Fruit fly (Drosophila melanogaster): ENCODE data around the gene bnk.

The bnk gene

dm6 chr3R:31220456-31221336 lies 27.5 kb downstream of the bnk start, which contains the start of gene CG12054 (continued):
- TF ChIP-seq btn (GFP tag; optimal IDR thresholded peaks at IDR 0.05) (no peak), CG2875 (GFP tag; optimal IDR thresholded peaks at IDR 0.05) (no peak), fd64A (GFP tag; optimal IDR thresholded peaks at IDR 0.05) (no peak), Opbp (GFP tag; IDR thresholded peaks at IDR 0.05; ENCODE audit: partially characterized antibody) (no peak), crp (GFP tag; optimal IDR thresholded peaks at IDR 0.05) (no peak), CG10543 (GFP tag; optimal IDR thresholded peaks at IDR 0.05) (no peak), Deaf1 (tag; optimal IDR thresholded peaks at IDR 0.05) (peak; percentile 0), abd-A (tag; optimal IDR thresholded peaks at IDR 0.05) (peak; percentile 34), dm (GFP tag; optimal IDR thresholded peaks at IDR 0.05) (no peak), Vsx1 (GFP tag; optimal IDR thresholded peaks at IDR 0.05) (no peak), stwl (tag; optimal IDR thresholded peaks at IDR 0.05) (peak; percentile 25), ac (GFP tag; optimal IDR thresholded peaks at IDR 0.05) (no peak), CG11085 (GFP tag; IDR thresholded peaks at IDR 0.05) (no peak), MBD-R2 (GFP tag; IDR thresholded peaks at IDR 0.05) (no peak), Antp (GFP tag; optimal IDR thresholded peaks at IDR 0.05) (no peak), CG6765 (GFP tag; optimal IDR thresholded peaks at IDR 0.05) (no peak), CG11723 (GFP tag; optimal IDR thresholded peaks at IDR 0.05) (no peak), NK7.1 (GFP tag; optimal IDR thresholded peaks at IDR 0.05) (no peak), CG2199 (GFP tag; IDR thresholded peaks at IDR 0.05) (no peak), sens (GFP tag) (no peak), eve (GFP tag; optimal IDR thresholded peaks at IDR 0.05) (no peak), B-H2 (GFP tag; optimal IDR thresholded peaks at IDR 0.05) (peak; percentile 37), Jarid2 (GFP tag; optimal IDR thresholded peaks at IDR 0.05) (no peak), CG12236 (GFP tag; optimal IDR thresholded peaks at IDR 0.05) (no peak), Oli (tag; optimal IDR thresholded peaks at IDR 0.05) (no peak), CG13296 (GFP tag; optimal IDR thresholded peaks at IDR 0.05) (no peak), pzg (GFP tag; optimal IDR thresholded peaks at IDR 0.05) (peak; percentile 91), Ssrp (tag; optimal IDR thresholded peaks at IDR 0.05) (no peak), NC2β (GFP tag; optimal IDR thresholded peaks at IDR 0.05) (no peak), Dp (GFP tag; optimal IDR thresholded peaks at IDR 0.05) (peak; percentile 1), B-H1 (GFP tag; IDR thresholded peaks at IDR 0.05) (no peak), Hand (GFP tag; optimal IDR thresholded peaks at IDR 0.05) (no peak), lola (GFP tag; optimal IDR thresholded peaks at IDR 0.05) (no peak), tio (GFP tag; optimal IDR thresholded peaks at IDR 0.05) (no peak), Mad (GFP tag; optimal IDR thresholded peaks at IDR 0.05) (peak; percentile 17), Kr (GFP tag; optimal IDR thresholded peaks at IDR 0.05) (no peak), Hr51 (GFP tag; optimal IDR thresholded peaks at IDR 0.05) (peak in 1 of 2 experiments; percentile 22), kah (GFP tag; optimal IDR thresholded peaks at IDR 0.05) (no peak), CG9932 (GFP tag; IDR thresholded peaks at IDR 0.05) (no peak), az2 (GFP tag; optimal IDR thresholded peaks at IDR 0.05) (no peak), CG10267 (tag; optimal IDR thresholded peaks at IDR 0.05) (no peak), CG10462 (GFP tag; optimal IDR thresholded peaks at IDR 0.05) (no peak), Lpt (GFP tag; optimal IDR thresholded peaks at IDR 0.05) (no peak), CHES-1-like (GFP tag; optimal IDR thresholded peaks at IDR 0.05) (no peak), CG7786 (GFP tag; optimal IDR thresholded peaks at IDR 0.05) (no peak), Awh (GFP tag; IDR thresholded peaks at IDR 0.05) (no peak), kni (GFP tag; optimal IDR thresholded peaks at IDR 0.05) (no peak), CG4730 (GFP tag; IDR thresholded peaks at IDR 0.05) (no peak), CG10321 (GFP tag; IDR thresholded peaks at IDR 0.05) (no peak)
